Worm (Caenorhabditis elegans) whole organism, young adult: ENCODE data around the gene ceh-14.

Source experiments
- B0261.1 ChIP-seq: sonication (generic microtip); optimal IDR thresholded peaks from 2 replicates; lab custom pipeline; 2016; ENCODE audit warnings: mild to moderate bottlenecking, missing genetic modification characterization, moderate library complexity, missing compliant biosample characterization
- B0336.3 ChIP-seq: fragments of 200-800 bp; sonication (Bioruptor generic); IDR thresholded peaks from 2 replicates; pipeline ENCODE4 v1.3.6; 2022; ENCODE audit warnings: missing genetic modification characterization, missing compliant biosample characterization
- D2030.7 ChIP-seq: fragments of 200-800 bp; sonication (Bioruptor generic); IDR thresholded peaks from 2 replicates; pipeline ENCODE4 v1.3.6; 2022; ENCODE audit warnings: missing genetic modification reagents, missing genetic modification characterization, missing compliant biosample characterization
- F57A8.1 ChIP-seq: fragments of 200-800 bp; sonication (Bioruptor generic); optimal IDR thresholded peaks from 2 replicates; lab custom pipeline; 2018; ENCODE audit warnings: mild to moderate bottlenecking, missing genetic modification characterization, moderate library complexity, missing compliant biosample characterization
- F57C9.4 ChIP-seq: sonication (generic microtip); optimal IDR thresholded peaks from 2 replicates; lab custom pipeline; 2017; ENCODE audit warnings: mild to moderate bottlenecking, missing genetic modification characterization, missing compliant biosample characterization
- T07F8.4 ChIP-seq: sonication (generic microtip); optimal IDR thresholded peaks from 2 replicates; lab custom pipeline; 2016; ENCODE audit warnings: mild to moderate bottlenecking, missing genetic modification characterization, moderate library complexity, missing compliant biosample characterization
- T26A5.8 ChIP-seq: sonication (generic microtip); optimal IDR thresholded peaks from 2 replicates; lab custom pipeline; 2016; ENCODE audit warnings: missing genetic modification characterization, missing compliant biosample characterization
- Y53G8AR.9 ChIP-seq: fragments of 200-800 bp; sonication (Bioruptor generic); conservative IDR thresholded peaks from 2 replicates; pipeline ENCODE4 v1.3.6; 2022; ENCODE audit warnings: missing genetic modification reagents, missing genetic modification characterization, missing compliant biosample characterization
- Y56A3A.18 ChIP-seq: fragments of 200-800 bp; sonication (Bioruptor generic); IDR thresholded peaks from 2 replicates; pipeline ENCODE4 v1.3.6; 2022; ENCODE audit warnings: missing genetic modification reagents, missing genetic modification characterization, missing compliant biosample characterization
- Y67H2A.10 ChIP-seq: fragments of 200-800 bp; sonication (Bioruptor generic); conservative IDR thresholded peaks from 2 replicates; pipeline ENCODE4 v1.3.6; 2022; ENCODE audit warnings: missing genetic modification reagents, missing genetic modification characterization, missing compliant biosample characterization
- ZK185.1 ChIP-seq: sonication (generic microtip); optimal IDR thresholded peaks from 2 replicates; lab custom pipeline; 2016; ENCODE audit warnings: mild to moderate bottlenecking, missing genetic modification characterization, missing compliant biosample characterization; ENCODE audit not compliant: poor library complexity, severe bottlenecking
- attf-5 ChIP-seq: fragments of 200-800 bp; sonication (Bioruptor generic); optimal IDR thresholded peaks from 2 replicates; lab custom pipeline; 2018; ENCODE audit warnings: mild to moderate bottlenecking, missing genetic modification characterization, missing compliant biosample characterization
- attf-6 ChIP-seq: fragments of 200-800 bp; sonication (Bioruptor generic); IDR thresholded peaks from 2 replicates; pipeline ENCODE4 v1.3.6; 2022; ENCODE audit warnings: missing genetic modification reagents, missing genetic modification characterization, missing compliant biosample characterization
- ceh-40 ChIP-seq: fragments of 200-800 bp; sonication (Bioruptor generic); IDR thresholded peaks from 2 replicates; pipeline ENCODE4 v1.3.6; 2022; ENCODE audit warnings: missing genetic modification characterization, missing compliant biosample characterization
- hlh-12 ChIP-seq: sonication (generic microtip); optimal IDR thresholded peaks from 2 replicates; lab custom pipeline; 2016; ENCODE audit warnings: missing genetic modification characterization, missing compliant biosample characterization
- lag-1 ChIP-seq: fragments of 200-800 bp; sonication (Bioruptor generic); IDR thresholded peaks from 2 replicates; pipeline ENCODE4 v1.3.6; 2022; ENCODE audit warnings: missing genetic modification reagents, missing genetic modification characterization, missing compliant biosample characterization
- lsl-1 ChIP-seq: fragments of 200-800 bp; sonication (Bioruptor generic); optimal IDR thresholded peaks from 2 replicates; lab custom pipeline; 2018; ENCODE audit warnings: mild to moderate bottlenecking, missing genetic modification characterization, moderate library complexity, missing compliant biosample characterization
- lsy-27 ChIP-seq: sonication (generic microtip); optimal IDR thresholded peaks from 2 replicates; lab custom pipeline; 2017; ENCODE audit warnings: missing genetic modification characterization, mild to moderate bottlenecking, missing compliant biosample characterization, antibody characterized with exemption, missing genotype, borderline replicate concordance; ENCODE audit not compliant: insufficient read depth
- madf-10 ChIP-seq: sonication (generic microtip); optimal IDR thresholded peaks from 2 replicates; lab custom pipeline; 2016; ENCODE audit warnings: mild to moderate bottlenecking, missing genetic modification characterization, missing compliant biosample characterization
- madf-6 ChIP-seq: fragments of 200-800 bp; sonication (Bioruptor generic); IDR thresholded peaks from 2 replicates; pipeline ENCODE4 v1.3.6; 2022; ENCODE audit warnings: missing genetic modification reagents, missing genetic modification characterization, missing compliant biosample characterization
- nhr-179 ChIP-seq: sonication (generic microtip); optimal IDR thresholded peaks from 2 replicates; lab custom pipeline; 2016; ENCODE audit warnings: mild to moderate bottlenecking, missing genetic modification characterization, missing compliant biosample characterization
- nhr-27 ChIP-seq: fragments of 200-800 bp; sonication (Bioruptor generic); optimal IDR thresholded peaks from 2 replicates; lab custom pipeline; 2018; ENCODE audit warnings: mild to moderate bottlenecking, missing genetic modification characterization, moderate library complexity, missing compliant biosample characterization
- pbrm-1 ChIP-seq: fragments of 200-800 bp; sonication (Bioruptor generic); IDR thresholded peaks from 2 replicates; pipeline ENCODE4 v1.3.6; 2022; ENCODE audit warnings: missing genetic modification reagents, missing genetic modification characterization, missing compliant biosample characterization
- pha-4 ChIP-seq: fragments of 150-350 bp; sonication (generic microtip); optimal IDR thresholded peaks from 2 replicates; lab custom pipeline; 2014; ENCODE audit warnings: missing biosample characterization, missing genetic modification reagents, missing genetic modification characterization
- rec-8 ChIP-seq, 2 experiments: sonication (generic microtip); optimal IDR thresholded peaks; 2 replicates each; lab custom pipeline; 2016; ENCODE audit warnings: mild to moderate bottlenecking in 2 of 2, missing genetic modification characterization in 2 of 2, missing genetic modification reagents in 2 of 2, missing genotype in 2 of 2, missing biosample characterization in 1 of 2, missing compliant biosample characterization in 1 of 2, moderate library complexity in 1 of 2
- repo-1 ChIP-seq: sonication (generic microtip); optimal IDR thresholded peaks from 2 replicates; lab custom pipeline; 2017; ENCODE audit warnings: mild to moderate bottlenecking, missing genetic modification characterization, missing compliant biosample characterization
- sea-2 ChIP-seq: fragments of 200-800 bp; sonication (Bioruptor generic); IDR thresholded peaks from 2 replicates; pipeline ENCODE4 v1.3.6; 2022; ENCODE audit warnings: missing genetic modification characterization, missing compliant biosample characterization
- snpc-1.1 ChIP-seq: sonication (generic microtip); optimal IDR thresholded peaks from 2 replicates; lab custom pipeline; 2017; ENCODE audit warnings: missing genetic modification characterization, mild to moderate bottlenecking, missing compliant biosample characterization, antibody characterized with exemption, moderate library complexity, missing genotype, missing genetic modification reagents; ENCODE audit not compliant: insufficient read depth
- snpc-3.4 ChIP-seq: sonication (generic microtip); optimal IDR thresholded peaks from 2 replicates; lab custom pipeline; 2017; ENCODE audit warnings: missing genetic modification characterization, mild to moderate bottlenecking, missing compliant biosample characterization, antibody characterized with exemption, moderate library complexity, missing genotype, missing genetic modification reagents
- snpc-4 ChIP-seq, 5 experiments: fragments of 150-350 bp in 1 of 5; sonication (generic microtip) in 4 of 5; optimal IDR thresholded peaks; 2 replicates each; lab custom pipeline; 2014 to 2018; ENCODE audit warnings: missing genetic modification characterization in 5 of 5, missing biosample characterization in 3 of 5, antibody characterized with exemption in 2 of 5, mild to moderate bottlenecking in 2 of 5, missing compliant biosample characterization in 2 of 5, missing genotype in 2 of 5, moderate library complexity in 2 of 5, missing genetic modification reagents in 1 of 5
- unc-62 ChIP-seq: fragments of 150-350 bp; optimal IDR thresholded peaks from 2 replicates; lab custom pipeline; 2014; ENCODE audit warnings: missing biosample characterization, missing genetic modification reagents, missing genetic modification characterization
- ztf-18 ChIP-seq: sonication (generic microtip); optimal IDR thresholded peaks from 2 replicates; lab custom pipeline; 2016; ENCODE audit warnings: missing genotype, mild to moderate bottlenecking, missing genetic modification characterization, missing compliant biosample characterization
- ztf-25 ChIP-seq: fragments of 200-800 bp; sonication (Bioruptor generic); IDR thresholded peaks from 2 replicates; pipeline ENCODE4 v1.3.6; 2022; ENCODE audit warnings: missing genetic modification reagents, missing genetic modification characterization, missing compliant biosample characterization
- ztf-6 ChIP-seq: fragments of 200-800 bp; sonication (Bioruptor generic); IDR thresholded peaks from 2 replicates; pipeline ENCODE4 v1.3.6; 2022; ENCODE audit warnings: missing genetic modification reagents, missing genetic modification characterization, missing compliant biosample characterization

ceh-14 gene

DNA sequence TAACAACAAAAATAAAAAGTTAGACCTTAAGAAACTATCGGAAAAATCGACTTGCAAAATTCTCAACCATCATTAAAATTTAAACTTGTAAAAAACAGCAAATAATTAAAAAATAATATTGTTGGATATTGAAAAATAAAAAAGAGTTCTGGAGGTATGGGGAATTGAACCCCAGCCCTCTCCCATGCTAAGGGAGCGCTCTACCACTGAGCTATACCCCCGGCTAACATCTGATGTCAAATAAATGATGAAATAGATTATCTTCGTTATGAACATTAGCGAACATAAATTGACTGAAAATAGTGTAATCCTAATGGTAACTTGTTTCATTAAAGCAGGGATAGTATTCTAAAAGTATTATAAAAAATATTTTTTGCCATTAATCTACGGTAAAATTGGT, 25.4 kb downstream of the ceh-14 start (continued):
- TF ChIP-seq lag-1 (GFP tag; lab: Robert Waterston, UW): no peak
- TF ChIP-seq snpc-1.1 (tag; lab: Kevin White, UChicago): no peak
- TF ChIP-seq pbrm-1 (GFP tag; lab: Robert Waterston, UW): peak; percentile 51; the same call in 1 of the 2 replicates
- TF ChIP-seq ZK185.1 (tag; lab: Kevin White, UChicago): peak; percentile 51
- TF ChIP-seq unc-62 (GFP tag; lab: Kevin White, UChicago): no peak
- peak; percentile 47 for TF ChIP-seq T07F8.4 (tag; lab: Kevin White, UChicago)
- TF ChIP-seq hlh-12 (tag; lab: Kevin White, UChicago): peak; percentile 68
- TF ChIP-seq ztf-6: 0 out of 2 replicates have a peak, but pooled peaks have one; percentile 10
- TF ChIP-seq Y67H2A.10 (GFP tag; lab: Robert Waterston, UW): no peak
- peak; percentile 52 for TF ChIP-seq snpc-3.4 (tag; lab: Kevin White, UChicago)
- peak; percentile 34; the same call in 1 of the 2 replicates for TF ChIP-seq D2030.7
- TF ChIP-seq attf-5 (GFP tag; lab: Kevin White, UChicago): peak; percentile 7
- peak; percentile 52 for TF ChIP-seq ztf-18
- TF ChIP-seq snpc-4 (GFP tag; optimal IDR thresholded peaks at IDR 0.05; lab: Kevin White, UChicago): no peak
- TF ChIP-seq snpc-4 (tag; optimal IDR thresholded peaks at IDR 0.05; lab: Kevin White, UChicago): no peak
- TF ChIP-seq nhr-179 (tag; lab: Kevin White, UChicago): no peak
- 0 out of 2 replicates have a peak, but pooled peaks have one; percentile 65 for TF ChIP-seq ztf-25
- no peak for TF ChIP-seq F57C9.4
- peak; percentile 89; the same call in 1 of the 2 replicates for TF ChIP-seq ceh-40 (GFP tag; lab: Robert Waterston, UW)
- TF ChIP-seq rec-8 (tag; optimal IDR thresholded peaks at IDR 0.05; lab: Kevin White, UChicago): peak; percentile 47 to 51

DNA sequence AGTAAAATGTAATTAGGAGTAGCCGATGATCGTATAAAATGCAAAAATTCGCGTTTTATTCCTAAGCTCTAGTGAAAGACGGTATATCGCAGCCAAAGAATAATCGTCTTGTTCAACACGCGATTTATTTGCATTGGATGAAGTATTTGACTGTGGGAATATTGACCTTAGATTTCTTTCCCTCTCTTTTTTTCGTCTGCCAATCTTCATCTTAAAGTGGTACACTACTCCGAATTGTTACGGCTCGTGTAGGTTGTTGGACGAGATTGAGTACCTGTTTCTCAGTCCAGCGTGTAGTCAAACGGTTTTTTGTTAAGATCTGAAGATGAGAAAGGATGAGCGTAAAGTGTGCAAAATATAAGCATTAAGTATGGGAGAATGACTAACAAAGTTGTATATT, 26.0 kb downstream of the ceh-14 start, which contains the start of gene lgc-11:
TSS of gene lgc-11 (minus strand) at position 101 of the 400 bp plus-strand sequence.
- TF ChIP-seq repo-1 (tag; lab: Kevin White, UChicago) (no peak), Y53G8AR.9 (GFP tag; lab: Robert Waterston, UW) (no peak), B0336.3 (GFP tag; lab: Robert Waterston, UW) (no peak), T26A5.8 (tag; lab: Kevin White, UChicago) (no peak), B0261.1 (no peak), Y56A3A.18 (no peak), attf-6 (GFP tag; lab: Robert Waterston, UW) (no peak), F57A8.1 (GFP tag; lab: Kevin White, UChicago) (no peak), unc-62 (GFP tag; lab: Kevin White, UChicago) (no peak), madf-6 (no peak), madf-10 (tag; lab: Kevin White, UChicago) (no peak), snpc-4 (GFP tag; optimal IDR thresholded peaks at IDR 0.05; lab: Kevin White, UChicago) (no peak), snpc-4 (tag; optimal IDR thresholded peaks at IDR 0.05; lab: Kevin White, UChicago) (no peak), nhr-27 (no peak), lsy-27 (tag; lab: Kevin White, UChicago) (no peak)

DNA sequence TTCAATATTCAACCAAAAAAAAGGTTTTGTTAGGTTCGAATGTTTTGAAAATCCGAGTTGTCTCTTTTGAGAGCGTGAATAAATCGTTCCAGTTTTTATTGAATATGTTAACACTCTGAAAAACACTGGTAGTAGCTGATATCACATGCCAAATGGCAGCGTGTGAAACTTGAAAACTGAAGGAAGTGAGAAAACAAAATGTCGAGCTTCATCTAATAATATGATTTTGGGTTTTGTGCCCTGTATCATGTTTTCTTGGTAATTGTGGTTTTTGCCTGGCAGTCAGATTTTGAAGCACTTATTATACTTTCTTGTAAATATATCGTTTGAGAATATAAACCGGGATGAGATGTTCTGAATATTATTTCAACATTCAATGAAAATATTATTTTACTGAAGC, 29.7 kb downstream of the ceh-14 start, which contains the start of gene F48E3.6:
TSS of gene F48E3.6 (minus strand) at position 101 of the 400 bp plus-strand sequence.
- TF ChIP-seq pha-4 (tag; lab: Kevin White, UChicago): no peak
- TF ChIP-seq sea-2 (GFP tag; lab: Robert Waterston, UW): no peak
- TF ChIP-seq Y67H2A.10 (GFP tag; lab: Robert Waterston, UW): no peak
- no peak for TF ChIP-seq lsl-1 (GFP tag; lab: Kevin White, UChicago)
